ENCODE assay signal across 3 fruit fly cellular contexts in the genomic region with DNA sequence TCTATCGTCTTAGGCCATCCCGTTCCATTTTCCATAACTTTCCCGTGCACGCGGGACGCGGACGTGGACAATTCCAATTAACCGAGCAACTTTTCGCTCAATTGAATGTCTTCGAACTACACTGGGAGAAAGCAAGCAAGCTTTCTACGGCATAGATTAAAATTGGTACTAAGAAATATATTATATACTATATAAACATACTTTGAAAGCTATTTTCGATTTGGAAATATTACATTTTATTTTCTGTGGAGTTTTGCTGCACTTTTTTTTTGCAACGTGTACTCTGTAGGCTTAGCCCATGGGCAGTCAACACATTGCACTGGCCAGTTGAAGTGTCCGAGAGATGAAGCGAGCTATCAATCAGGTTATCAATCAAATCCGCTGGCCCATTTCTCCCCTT.
TF ChIP-seq lines count a peak whose summit lies in the region.

No protein-coding gene starts in this region.

- TF ChIP-seq CTCF in whole organism, embryonic (GFP tag; optimal IDR thresholded peaks at IDR 0.05; lab: Kevin White, UChicago) = no peak

TF ChIP-seq in whole organism, embryonic, 481 proteins besides CTCF, POLR2A, EP300 and RAD21 (continues in another document):
- TF ChIP-seq bsh (GFP tag; optimal IDR thresholded peaks at IDR 0.05; lab: Kevin White, UChicago) = peak; percentile 20 to 46
- TF ChIP-seq CG17328 (GFP tag; IDR thresholded peaks at IDR 0.05; lab: Robert Waterston, UW) = 0 out of 2 replicates have a peak, but pooled peaks have one; percentile 14
- TF ChIP-seq CG8388 (GFP tag; optimal IDR thresholded peaks at IDR 0.05; lab: Kevin White, UChicago) = peak; percentile 5
- 0 out of 2 replicates have a peak, but pooled peaks have one; percentile 23 for TF ChIP-seq CG6689 (GFP tag; IDR thresholded peaks at IDR 0.05; lab: Robert Waterston, UW)
- no peak for TF ChIP-seq hkb (optimal IDR thresholded peaks at IDR 0.05; lab: Kevin White, UChicago)
- peak; percentile 11; the same call in 1 of the 2 replicates for TF ChIP-seq hkb (GFP tag; IDR thresholded peaks at IDR 0.05; lab: Robert Waterston, UW)
- peak; percentile 22 for TF ChIP-seq CG2712 (tag; optimal IDR thresholded peaks at IDR 0.05; lab: Kevin White, UChicago)
- peak; percentile 7 for TF ChIP-seq CG12391 (tag; optimal IDR thresholded peaks at IDR 0.05; lab: Kevin White, UChicago)
- TF ChIP-seq Blimp-1 (GFP tag; optimal IDR thresholded peaks at IDR 0.05; lab: Kevin White, UChicago) = peak; percentile 36
- no peak for TF ChIP-seq Nf-YB (GFP tag; optimal IDR thresholded peaks at IDR 0.05; lab: Kevin White, UChicago)
- TF ChIP-seq CG15073 (GFP tag; optimal IDR thresholded peaks at IDR 0.05; lab: Kevin White, UChicago) = no peak
- TF ChIP-seq phol (tag; optimal IDR thresholded peaks at IDR 0.05; lab: Kevin White, UChicago) = peak; percentile 27
- TF ChIP-seq unpg (GFP tag; optimal IDR thresholded peaks at IDR 0.05; lab: Kevin White, UChicago) = peak; percentile 3
- no peak for TF ChIP-seq eve (GFP tag; optimal IDR thresholded peaks at IDR 0.05; lab: Kevin White, UChicago)
- TF ChIP-seq CG14710 (tag; optimal IDR thresholded peaks at IDR 0.05; lab: Kevin White, UChicago) = peak; percentile 1
- no peak for TF ChIP-seq CHES-1-like (GFP tag; optimal IDR thresholded peaks at IDR 0.05; lab: Kevin White, UChicago)
- TF ChIP-seq prd (optimal IDR thresholded peaks at IDR 0.05; lab: Kevin White, UChicago) = no peak
- peak; percentile 49; the same call in 1 of the 3 replicates for TF ChIP-seq prd (GFP tag; IDR thresholded peaks at IDR 0.05; lab: Robert Waterston, UW)
- TF ChIP-seq Camta (GFP tag; optimal IDR thresholded peaks at IDR 0.05; lab: Kevin White, UChicago) = no peak
- no peak for TF ChIP-seq D19A (tag; optimal IDR thresholded peaks at IDR 0.05; lab: Kevin White, UChicago)
- TF ChIP-seq dmrt99B (tag; optimal IDR thresholded peaks at IDR 0.05; lab: Kevin White, UChicago) = peak; percentile 22
- TF ChIP-seq Drgx (GFP tag; IDR thresholded peaks at IDR 0.05; lab: Robert Waterston, UW) = peak; percentile 71
- TF ChIP-seq repo (GFP tag; optimal IDR thresholded peaks at IDR 0.05; lab: Kevin White, UChicago) = no peak
- TF ChIP-seq gem (tag; optimal IDR thresholded peaks at IDR 0.05; lab: Kevin White, UChicago) = peak; percentile 35
- TF ChIP-seq CG31441 (GFP tag; IDR thresholded peaks at IDR 0.05; lab: Robert Waterston, UW) = 0 out of 2 replicates have a peak, but pooled peaks have one; percentile 22
- peak; percentile 48 for TF ChIP-seq sens (GFP tag; lab: Kevin White, UChicago)
- TF ChIP-seq CG12104 (GFP tag; optimal IDR thresholded peaks at IDR 0.05; lab: Kevin White, UChicago) = no peak
- no peak for TF ChIP-seq usp (GFP tag; optimal IDR thresholded peaks at IDR 0.05; lab: Kevin White, UChicago)

TF ChIP-seq in whole organism, prepupa, 60 proteins besides CTCF, POLR2A, EP300 and RAD21 (continues in another document):
- TF ChIP-seq CG10631 (GFP tag; optimal IDR thresholded peaks at IDR 0.05; lab: Kevin White, UChicago) = peak; percentile 47
- TF ChIP-seq pdm3 (GFP tag; optimal IDR thresholded peaks at IDR 0.05; lab: Kevin White, UChicago) = peak; percentile 45
- TF ChIP-seq Sox15 (GFP tag; optimal IDR thresholded peaks at IDR 0.05; lab: Kevin White, UChicago) = no peak
- TF ChIP-seq CG3919 (GFP tag; optimal IDR thresholded peaks at IDR 0.05; lab: Kevin White, UChicago) = peak; percentile 56
- TF ChIP-seq acj6 (GFP tag; optimal IDR thresholded peaks at IDR 0.05; lab: Kevin White, UChicago) = peak; percentile 28
- TF ChIP-seq CG4318 (GFP tag; optimal IDR thresholded peaks at IDR 0.05; lab: Kevin White, UChicago) = peak; percentile 55
- TF ChIP-seq CG1621 (tag; optimal IDR thresholded peaks at IDR 0.05; lab: Kevin White, UChicago) = peak; percentile 40
- TF ChIP-seq CG6163 (GFP tag; IDR thresholded peaks at IDR 0.05; lab: Robert Waterston, UW) = peak; percentile 61; the same call in 2 of the 3 replicates
- TF ChIP-seq CG6792 (GFP tag; optimal IDR thresholded peaks at IDR 0.05; lab: Kevin White, UChicago) = peak; percentile 16
- TF ChIP-seq CG3032 (tag; optimal IDR thresholded peaks at IDR 0.05; lab: Kevin White, UChicago) = peak; percentile 35
- no peak for TF ChIP-seq Ets21C (GFP tag; optimal IDR thresholded peaks at IDR 0.05; lab: Kevin White, UChicago)
- TF ChIP-seq lz (GFP tag; optimal IDR thresholded peaks at IDR 0.05; lab: Kevin White, UChicago) = no peak
- no peak for TF ChIP-seq dsx (GFP tag; optimal IDR thresholded peaks at IDR 0.05; lab: Kevin White, UChicago; ENCODE audit: poor library complexity, severe bottlenecking)
- TF ChIP-seq CG16779 (tag; optimal IDR thresholded peaks at IDR 0.05; lab: Kevin White, UChicago) = peak; percentile 26
- TF ChIP-seq CG10669 (GFP tag; optimal IDR thresholded peaks at IDR 0.05; lab: Kevin White, UChicago) = peak; percentile 51
- peak; percentile 62 for TF ChIP-seq Hr4 (GFP tag; optimal IDR thresholded peaks at IDR 0.05; lab: Kevin White, UChicago)
- TF ChIP-seq CG32006 (GFP tag; optimal IDR thresholded peaks at IDR 0.05; lab: Kevin White, UChicago) = peak; percentile 78
- TF ChIP-seq topi (GFP tag; optimal IDR thresholded peaks at IDR 0.05; lab: Kevin White, UChicago) = no peak
- TF ChIP-seq fd85E (GFP tag; optimal IDR thresholded peaks at IDR 0.05; lab: Kevin White, UChicago) = no peak
- no peak for TF ChIP-seq CG9139 (GFP tag; optimal IDR thresholded peaks at IDR 0.05; lab: Kevin White, UChicago)
- TF ChIP-seq CG6276 (GFP tag; optimal IDR thresholded peaks at IDR 0.05; lab: Kevin White, UChicago) = peak; percentile 32
- peak in 1 of 2 experiments; percentile 20 for TF ChIP-seq salr (GFP tag; optimal IDR thresholded peaks at IDR 0.05; lab: Kevin White, UChicago)
- TF ChIP-seq eg (GFP tag; IDR thresholded peaks at IDR 0.05; lab: Robert Waterston, UW) = peak; percentile 70
- TF ChIP-seq CG34406 (GFP tag; optimal IDR thresholded peaks at IDR 0.05; lab: Kevin White, UChicago) = no peak
- TF ChIP-seq ss (GFP tag; optimal IDR thresholded peaks at IDR 0.05; lab: Kevin White, UChicago) = no peak
- peak; percentile 30 for TF ChIP-seq Ets96B (tag; optimal IDR thresholded peaks at IDR 0.05; lab: Kevin White, UChicago)
- TF ChIP-seq Eip78C (GFP tag; lab: Kevin White, UChicago) = peak; percentile 69
- TF ChIP-seq Eip75B (GFP tag; optimal IDR thresholded peaks at IDR 0.05; lab: Kevin White, UChicago) = peak; percentile 14
- peak; percentile 52 for TF ChIP-seq Gug (GFP tag; IDR thresholded peaks at IDR 0.05; lab: Robert Waterston, UW)
- TF ChIP-seq Lpt (GFP tag; optimal IDR thresholded peaks at IDR 0.05; lab: Kevin White, UChicago) = peak; percentile 28
- no peak for TF ChIP-seq CG7368 (GFP tag; optimal IDR thresholded peaks at IDR 0.05; lab: Kevin White, UChicago)

TF ChIP-seq in whole organism, pupa, 21 proteins besides CTCF, POLR2A, EP300 and RAD21:
- peak; percentile 44 for TF ChIP-seq Pif1A (GFP tag; optimal IDR thresholded peaks at IDR 0.05; lab: Kevin White, UChicago)
- TF ChIP-seq CG4496 (GFP tag; IDR thresholded peaks at IDR 0.05; lab: Robert Waterston, UW) = peak; percentile 81
- TF ChIP-seq D1 (tag; optimal IDR thresholded peaks at IDR 0.05; lab: Kevin White, UChicago) = no peak
- TF ChIP-seq CG8159 (tag; optimal IDR thresholded peaks at IDR 0.05; lab: Kevin White, UChicago) = peak; percentile 53
- peak; percentile 40 for TF ChIP-seq CG9948 (tag; optimal IDR thresholded peaks at IDR 0.05; lab: Kevin White, UChicago)
- TF ChIP-seq CG34367 (tag; optimal IDR thresholded peaks at IDR 0.05; lab: Kevin White, UChicago) = peak; percentile 51
- TF ChIP-seq CG17806 (tag; optimal IDR thresholded peaks at IDR 0.05; lab: Kevin White, UChicago) = peak; percentile 51
- no peak for TF ChIP-seq CG10348 (GFP tag; IDR thresholded peaks at IDR 0.05; lab: Robert Waterston, UW)
- TF ChIP-seq Ets98B (GFP tag; IDR thresholded peaks at IDR 0.05; lab: Robert Waterston, UW) = peak; percentile 59
- TF ChIP-seq Pif1B (GFP tag; optimal IDR thresholded peaks at IDR 0.05; lab: Kevin White, UChicago) = peak; percentile 26
- TF ChIP-seq CG14655 (GFP tag; optimal IDR thresholded peaks at IDR 0.05; lab: Kevin White, UChicago) = peak; percentile 79
- no peak for TF ChIP-seq gl (tag; optimal IDR thresholded peaks at IDR 0.05; lab: Kevin White, UChicago)
- peak; percentile 39; the same call in 1 of the 2 replicates for TF ChIP-seq CG12605 (GFP tag; IDR thresholded peaks at IDR 0.05; lab: Robert Waterston, UW)
- peak; percentile 16; the same call in 1 of the 2 replicates for TF ChIP-seq rn (GFP tag; IDR thresholded peaks at IDR 0.05; lab: Robert Waterston, UW)
- peak; percentile 51 for TF ChIP-seq CG15710 (tag; optimal IDR thresholded peaks at IDR 0.05; lab: Kevin White, UChicago)
- TF ChIP-seq fd96Ca (GFP tag; IDR thresholded peaks at IDR 0.05; lab: Robert Waterston, UW) = peak; percentile 41; the same call in 2 of the 3 replicates
- TF ChIP-seq CG32121 (GFP tag; IDR thresholded peaks at IDR 0.05; lab: Robert Waterston, UW) = peak; percentile 58; the same call in 1 of the 2 replicates
- no peak for TF ChIP-seq CG13204 (GFP tag; optimal IDR thresholded peaks at IDR 0.05; lab: Kevin White, UChicago)
- TF ChIP-seq CG8301 (tag; optimal IDR thresholded peaks at IDR 0.05; lab: Kevin White, UChicago) = peak; percentile 65
- TF ChIP-seq Snoo (tag; optimal IDR thresholded peaks at IDR 0.05; lab: Kevin White, UChicago) = no peak
- no peak for TF ChIP-seq EcR (GFP tag; optimal IDR thresholded peaks at IDR 0.05; lab: Kevin White, UChicago)
TF ChIP-seq in whole organism, pupa: peak in this region for 15.
